Fruit fly (Drosophila melanogaster) whole organism, embryonic: ENCODE measurements around the gene osp.

Experiments
- Asciz ChIP-seq: fragments of 200-800 bp; sonication (Bioruptor generic); optimal IDR thresholded peaks from 2 replicates; lab custom pipeline; 2017; ENCODE audit warnings: missing biosample characterization, mild to moderate bottlenecking, missing genetic modification characterization, missing genetic modification reagents
- Atf3 ChIP-seq: fragments of 200-800 bp; sonication (Bioruptor generic); optimal IDR thresholded peaks from 3 replicates; lab custom pipeline; 2016; ENCODE audit warnings: missing biosample characterization, missing genetic modification characterization
- Bgb ChIP-seq: fragments of 200-800 bp; sonication (Bioruptor generic); IDR thresholded peaks from 2 replicates; pipeline ENCODE4 v1.3.6; 2022; ENCODE audit warnings: missing biosample characterization, missing genetic modification characterization; ENCODE audit not compliant: partially characterized antibody
- CG12659 ChIP-seq: fragments of 200-800 bp; sonication (Bioruptor generic); optimal IDR thresholded peaks from 3 replicates; lab custom pipeline; 2017; ENCODE audit warnings: mild to moderate bottlenecking, missing biosample characterization, missing genetic modification reagents, missing genetic modification characterization
- CG12769 ChIP-seq: fragments of 200-800 bp; sonication (Bioruptor generic); optimal IDR thresholded peaks from 2 replicates; lab custom pipeline; 2019; ENCODE audit warnings: missing biosample characterization, mild to moderate bottlenecking, missing genetic modification characterization, moderate library complexity
- CG13624 ChIP-seq: fragments of 200-800 bp; sonication (Bioruptor generic); optimal IDR thresholded peaks from 2 replicates; lab custom pipeline; 2016; ENCODE audit warnings: missing biosample characterization, missing genetic modification characterization
- CG13775 ChIP-seq: fragments of 200-800 bp; sonication (Bioruptor generic); optimal IDR thresholded peaks from 3 replicates; lab custom pipeline; 2017; ENCODE audit warnings: missing biosample characterization, mild to moderate bottlenecking, missing genetic modification characterization
- CG14667 ChIP-seq: fragments of 200-800 bp; sonication (Bioruptor generic); IDR thresholded peaks from 2 replicates; pipeline ENCODE4 v1.3.6; 2022; ENCODE audit warnings: missing biosample characterization, missing genetic modification characterization
- CG16779 ChIP-seq: fragments of 200-800 bp; sonication (Bioruptor generic); IDR thresholded peaks from 2 replicates; pipeline ENCODE4 v1.3.6; 2022; ENCODE audit warnings: missing biosample characterization, missing genetic modification characterization
- CG17829 ChIP-seq: fragments of 200-800 bp; optimal IDR thresholded peaks from 2 replicates; lab custom pipeline; 2019; ENCODE audit warnings: missing biosample characterization, mild to moderate bottlenecking, missing genetic modification characterization, moderate library complexity
- CG17912 ChIP-seq: fragments of 200-800 bp; sonication (Bioruptor generic); optimal IDR thresholded peaks from 2 replicates; lab custom pipeline; 2018; ENCODE audit warnings: missing biosample characterization, mild to moderate bottlenecking, missing genetic modification characterization
- CG2199 ChIP-seq: fragments of 200-800 bp; sonication (Bioruptor generic); IDR thresholded peaks from 3 replicates; pipeline ENCODE4 v1.3.6; 2022; ENCODE audit warnings: missing biosample characterization, missing genetic modification characterization
- CG2712 ChIP-seq: fragments of 200-800 bp; optimal IDR thresholded peaks from 3 replicates; lab custom pipeline; 2019; ENCODE audit warnings: missing biosample characterization, mild to moderate bottlenecking, missing genetic modification characterization, moderate library complexity
- CG2875 ChIP-seq: fragments of 200-800 bp; sonication (Bioruptor generic); optimal IDR thresholded peaks from 2 replicates; lab custom pipeline; 2017; ENCODE audit warnings: missing biosample characterization, mild to moderate bottlenecking, missing genetic modification characterization, missing genetic modification reagents
- CG31388 ChIP-seq: fragments of 200-800 bp; sonication (Bioruptor generic); optimal IDR thresholded peaks from 2 replicates; lab custom pipeline; 2016; ENCODE audit warnings: missing biosample characterization, missing genetic modification characterization
- CG31441 ChIP-seq: fragments of 200-800 bp; sonication (Bioruptor generic); IDR thresholded peaks from 2 replicates; pipeline ENCODE4 v1.3.6; 2022; ENCODE audit warnings: missing biosample characterization, missing genetic modification characterization
- CG3407 ChIP-seq: fragments of 200-800 bp; sonication (Bioruptor generic); optimal IDR thresholded peaks from 2 replicates; lab custom pipeline; 2018; ENCODE audit warnings: missing biosample characterization, mild to moderate bottlenecking, missing genetic modification characterization
- CG34224 ChIP-seq: fragments of 200-800 bp; sonication (Bioruptor generic); IDR thresholded peaks from 3 replicates; pipeline ENCODE4 v1.3.6; 2022; ENCODE audit warnings: missing biosample characterization, missing genetic modification characterization; ENCODE audit not compliant: partially characterized antibody
- CG4820 ChIP-seq: fragments of 200-800 bp; sonication (Bioruptor generic); optimal IDR thresholded peaks from 3 replicates; lab custom pipeline; 2016; ENCODE audit warnings: missing biosample characterization, missing genetic modification characterization
- CG8089 ChIP-seq: fragments of 200-800 bp; sonication (Bioruptor generic); optimal IDR thresholded peaks from 3 replicates; lab custom pipeline; 2016; ENCODE audit warnings: missing biosample characterization, missing genetic modification characterization
- CG8944 ChIP-seq: fragments of 200-800 bp; sonication (Bioruptor generic); optimal IDR thresholded peaks from 3 replicates; lab custom pipeline; 2016; ENCODE audit warnings: missing biosample characterization, missing genetic modification characterization
- CG9797 ChIP-seq: fragments of 200-800 bp; sonication (Bioruptor generic); optimal IDR thresholded peaks from 3 replicates; lab custom pipeline; 2018; ENCODE audit warnings: missing biosample characterization, mild to moderate bottlenecking, missing genetic modification characterization
- CTCF ChIP-seq: fragments of 200-800 bp; sonication (Bioruptor generic); optimal IDR thresholded peaks from 2 replicates; lab custom pipeline; 2017; ENCODE audit warnings: missing biosample characterization, mild to moderate bottlenecking, missing genetic modification characterization, moderate library complexity
- CrebB ChIP-seq: fragments of 200-800 bp; sonication (Bioruptor generic); optimal IDR thresholded peaks from 3 replicates; lab custom pipeline; 2018; ENCODE audit warnings: missing biosample characterization, mild to moderate bottlenecking, missing genetic modification characterization
- D19A ChIP-seq: fragments of 200-800 bp; optimal IDR thresholded peaks from 3 replicates; lab custom pipeline; 2019; ENCODE audit warnings: missing biosample characterization, mild to moderate bottlenecking, missing genetic modification characterization, moderate library complexity
- Eip74EF ChIP-seq, 2 experiments: fragments of 200-800 bp in 1 of 2; fragments of >200 bp in 1 of 2; sonication (Bioruptor generic) in 1 of 2; optimal IDR thresholded peaks; 2 replicates each; lab custom pipeline; 2017 to 2019; ENCODE audit warnings: missing biosample characterization in 2 of 2, missing genetic modification characterization in 2 of 2, mild to moderate bottlenecking in 1 of 2, moderate library complexity in 1 of 2
- Gug ChIP-seq: fragments of 200-800 bp; sonication (Bioruptor generic); IDR thresholded peaks from 4 replicates; pipeline ENCODE4 v1.3.6; 2022; ENCODE audit warnings: missing biosample characterization, missing genetic modification characterization
- H2.0 ChIP-seq: fragments of 200-800 bp; sonication (Bioruptor generic); IDR thresholded peaks from 2 replicates; pipeline ENCODE4 v1.3.6; 2022; ENCODE audit warnings: missing biosample characterization, missing genetic modification characterization
- HLH4C ChIP-seq: fragments of 200-800 bp; sonication (Bioruptor generic); IDR thresholded peaks from 3 replicates; pipeline ENCODE4 v1.3.6; 2022; ENCODE audit warnings: missing biosample characterization, missing genetic modification characterization; ENCODE audit not compliant: partially characterized antibody
- Hr3 ChIP-seq: fragments of 200-800 bp; sonication (Bioruptor generic); optimal IDR thresholded peaks from 3 replicates; lab custom pipeline; 2016; ENCODE audit warnings: missing biosample characterization, missing genetic modification characterization
- Hr39 ChIP-seq: fragments of >200 bp; optimal IDR thresholded peaks from 2 replicates; lab custom pipeline; 2017
- NC2β ChIP-seq: fragments of 200-800 bp; sonication (Bioruptor generic); optimal IDR thresholded peaks from 2 replicates; lab custom pipeline; 2016; ENCODE audit warnings: missing biosample characterization, missing genetic modification characterization
- NFAT ChIP-seq: fragments of 200-800 bp; sonication (Bioruptor generic); IDR thresholded peaks from 2 replicates; pipeline ENCODE4 v1.3.6; 2022; ENCODE audit warnings: missing biosample characterization, missing genetic modification characterization
- Nf-YC ChIP-seq: fragments of 200-800 bp; optimal IDR thresholded peaks from 3 replicates; lab custom pipeline; 2019; ENCODE audit warnings: missing biosample characterization, mild to moderate bottlenecking, missing genetic modification characterization, moderate library complexity
- Xrp1 ChIP-seq: fragments of 200-800 bp; sonication (Bioruptor generic); IDR thresholded peaks from 2 replicates; pipeline ENCODE4 v1.3.6; 2022; ENCODE audit warnings: missing biosample characterization, missing genetic modification characterization
- cato ChIP-seq: fragments of 200-800 bp; sonication (Bioruptor generic); optimal IDR thresholded peaks from 2 replicates; lab custom pipeline; 2016; ENCODE audit warnings: missing biosample characterization, missing genetic modification characterization, borderline replicate concordance
- chif ChIP-seq, 2 experiments: fragments of 200-800 bp; sonication (Bioruptor generic); optimal IDR thresholded peaks; 3 replicates each; lab custom pipeline; 2016; ENCODE audit warnings: missing biosample characterization in 2 of 2, missing genetic modification characterization in 2 of 2
- emc ChIP-seq: fragments of 200-800 bp; sonication (Bioruptor generic); optimal IDR thresholded peaks from 2 replicates; lab custom pipeline; 2016; ENCODE audit warnings: missing biosample characterization, missing genetic modification characterization
- gcm ChIP-seq: fragments of 200-800 bp; sonication (Bioruptor generic); optimal IDR thresholded peaks from 2 replicates; lab custom pipeline; 2019; ENCODE audit warnings: missing biosample characterization, mild to moderate bottlenecking, missing genetic modification characterization, moderate library complexity
- kni ChIP-seq: fragments of 200-800 bp; sonication (Bioruptor generic); optimal IDR thresholded peaks from 3 replicates; lab custom pipeline; 2017; ENCODE audit warnings: mild to moderate bottlenecking, missing biosample characterization, missing genetic modification reagents, missing genetic modification characterization
- lab ChIP-seq: fragments of 200-800 bp; sonication (Bioruptor generic); optimal IDR thresholded peaks from 3 replicates; lab custom pipeline; 2017; ENCODE audit warnings: missing biosample characterization, missing genetic modification characterization, mild to moderate bottlenecking, moderate library complexity, missing genetic modification reagents
- lola ChIP-seq, 3 experiments: fragments of >200 bp in 2 of 3; fragments of 200-800 bp in 1 of 3; sonication (Bioruptor generic) in 1 of 3; optimal IDR thresholded peaks; 2 replicates each; lab custom pipeline; 2017 to 2019; ENCODE audit warnings: missing biosample characterization in 3 of 3, missing genetic modification characterization in 3 of 3, mild to moderate bottlenecking in 1 of 3, moderate library complexity in 1 of 3
- phol ChIP-seq: fragments of 200-800 bp; sonication (Bioruptor generic); optimal IDR thresholded peaks from 3 replicates; lab custom pipeline; 2018; ENCODE audit warnings: missing biosample characterization, mild to moderate bottlenecking, missing genetic modification characterization, moderate library complexity
- pzg ChIP-seq: fragments of 200-800 bp; sonication (Bioruptor generic); optimal IDR thresholded peaks from 3 replicates; lab custom pipeline; 2018; ENCODE audit warnings: missing biosample characterization, mild to moderate bottlenecking, missing genetic modification characterization, moderate library complexity
- ssp ChIP-seq: fragments of 200-800 bp; sonication (Bioruptor generic); IDR thresholded peaks from 2 replicates; pipeline ENCODE4 v1.3.6; 2022; ENCODE audit warnings: missing biosample characterization, missing genetic modification characterization
- tio ChIP-seq: fragments of 200-800 bp; sonication (Bioruptor generic); optimal IDR thresholded peaks from 2 replicates; lab custom pipeline; 2017; ENCODE audit warnings: missing biosample characterization, missing genetic modification characterization, inconsistent platforms
- tna ChIP-seq: fragments of 200-800 bp; sonication (Bioruptor generic); IDR thresholded peaks from 2 replicates; pipeline ENCODE4 v1.3.6; 2022; ENCODE audit warnings: missing biosample characterization, missing genetic modification characterization; ENCODE audit not compliant: partially characterized antibody
- vfl ChIP-seq: fragments of 200-800 bp; sonication (Bioruptor generic); optimal IDR thresholded peaks from 2 replicates; lab custom pipeline; 2016; ENCODE audit warnings: missing biosample characterization, missing genetic modification characterization
- vnd ChIP-seq: fragments of 200-800 bp; sonication (Bioruptor generic); IDR thresholded peaks from 3 replicates; pipeline ENCODE4 v1.3.6; 2022; ENCODE audit warnings: missing biosample characterization, missing genetic modification characterization; ENCODE audit not compliant: partially characterized antibody
- zen ChIP-seq: fragments of 200-800 bp; sonication (Bioruptor generic); optimal IDR thresholded peaks from 3 replicates; lab custom pipeline; 2018; ENCODE audit warnings: missing biosample characterization, mild to moderate bottlenecking, missing genetic modification characterization, moderate library complexity
- zen2 ChIP-seq: fragments of 200-800 bp; sonication (Bioruptor generic); IDR thresholded peaks from 3 replicates; pipeline ENCODE4 v1.3.6; 2022; ENCODE audit warnings: missing biosample characterization, missing genetic modification characterization; ENCODE audit not compliant: partially characterized antibody

The osp gene

DNA sequence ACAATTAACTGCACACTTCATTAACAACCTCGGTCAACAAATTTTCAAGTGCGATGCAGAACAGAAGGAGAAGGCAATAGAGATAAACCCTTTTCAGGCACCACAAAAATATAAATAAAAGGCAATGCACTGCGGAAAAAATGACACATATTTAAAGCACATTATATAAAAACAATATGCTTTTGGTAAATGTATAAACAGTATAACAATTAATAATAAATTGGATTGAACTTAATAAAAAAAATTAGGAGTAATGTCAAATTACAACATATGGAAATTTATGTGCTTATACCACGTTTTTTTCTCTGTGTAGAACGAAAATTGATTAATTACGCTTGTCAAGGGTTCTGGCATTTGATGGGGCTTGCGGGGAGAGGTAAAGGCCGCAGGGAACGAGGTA lies 1.7 kb upstream of the osp start (continued):
- TF ChIP-seq NFAT (no peak), ssp (GFP tag; lab: Robert Waterston, UW) (no peak), Xrp1 (GFP tag; lab: Robert Waterston, UW) (peak; percentile 72), CG2712 (tag; lab: Kevin White, UChicago) (peak; percentile 64), CrebB (tag; lab: Kevin White, UChicago) (no peak), CG3407 (GFP tag; lab: Kevin White, UChicago) (peak; percentile 5), D19A (tag; lab: Kevin White, UChicago) (peak; percentile 38), CG16779 (GFP tag; lab: Robert Waterston, UW) (no peak), Bgb (no peak), tna (GFP tag; lab: Robert Waterston, UW) (no peak), CTCF (GFP tag; lab: Kevin White, UChicago) (no peak), NC2β (GFP tag; lab: Kevin White, UChicago) (no peak), CG17829 (tag; lab: Kevin White, UChicago) (peak; percentile 24), CG12769 (tag; lab: Kevin White, UChicago) (no peak), CG4820 (peak; percentile 51), CG8944 (GFP tag; lab: Kevin White, UChicago) (no peak), kni (GFP tag; lab: Kevin White, UChicago) (peak; percentile 37), cato (GFP tag; lab: Kevin White, UChicago) (no peak), CG14667 (GFP tag; lab: Robert Waterston, UW) (no peak), CG17912 (GFP tag; lab: Kevin White, UChicago) (no peak), Hr39 (no peak), CG12659 (GFP tag; lab: Kevin White, UChicago) (no peak), Gug (GFP tag; lab: Robert Waterston, UW) (no peak), CG8089 (GFP tag; lab: Kevin White, UChicago) (no peak), H2.0 (GFP tag; lab: Robert Waterston, UW) (no peak), phol (peak; percentile 22), pzg (no peak), tio (GFP tag; lab: Kevin White, UChicago) (no peak), zen2 (no peak), Atf3 (GFP tag; lab: Kevin White, UChicago) (no peak), zen (tag; lab: Kevin White, UChicago) (no peak), Hr3 (GFP tag; lab: Kevin White, UChicago) (no peak), lola (GFP tag; optimal IDR thresholded peaks at IDR 0.05; lab: Kevin White, UChicago) (peak in 1 of 3 experiments; percentile 59), lab (GFP tag; lab: Kevin White, UChicago) (no peak), vnd (GFP tag; lab: Robert Waterston, UW) (no peak), CG31388 (GFP tag; lab: Kevin White, UChicago) (no peak), CG13775 (GFP tag; lab: Kevin White, UChicago) (peak; percentile 6), CG13624 (GFP tag; lab: Kevin White, UChicago) (no peak), gcm (GFP tag; lab: Kevin White, UChicago) (no peak), CG9797 (no peak), CG2875 (peak; percentile 7), Asciz (GFP tag; lab: Kevin White, UChicago) (no peak), CG31441 (GFP tag; lab: Robert Waterston, UW) (0 out of 2 replicates have a peak, but pooled peaks have one; percentile 33), CG2199 (0 out of 3 replicates have a peak, but pooled peaks have one; percentile 18), emc (GFP tag; lab: Kevin White, UChicago) (no peak), chif (GFP tag; optimal IDR thresholded peaks at IDR 0.05; lab: Kevin White, UChicago) (peak in 1 of 2 experiments; percentile 15), CG34224 (GFP tag; lab: Robert Waterston, UW) (no peak), vfl (no peak), Nf-YC (tag; lab: Kevin White, UChicago) (no peak), Eip74EF (GFP tag; optimal IDR thresholded peaks at IDR 0.05; lab: Kevin White, UChicago) (no peak), HLH4C (no peak)
